Fruit fly (Drosophila melanogaster) whole organism, pupa: ENCODE results near the gene CG4789.

Source experiments
- EcR ChIP-seq: fragments of 200-800 bp; sonication (Bioruptor generic); optimal IDR thresholded peaks from 3 replicates; lab custom pipeline; 2019; ENCODE audit warnings: missing biosample characterization, missing genetic modification characterization, mild to moderate bottlenecking, moderate library complexity, missing genetic modification reagents
- rn ChIP-seq: fragments of 200-800 bp; sonication (Bioruptor generic); IDR thresholded peaks from 2 replicates; pipeline ENCODE4 v1.3.6; 2022; ENCODE audit warnings: missing biosample characterization, missing genetic modification characterization

dm6 chrX:16844295-16844694 is 43.6 kb downstream of the CG4789 start, which contains the start of gene RSG7:
- no peak for TF ChIP-seq EcR (GFP tag; lab: Kevin White, UChicago)
- TF ChIP-seq rn (GFP tag; lab: Robert Waterston, UW) = no peak
